Worm (Caenorhabditis elegans): ENCODE data around the gene C03G6.21.

DNA sequence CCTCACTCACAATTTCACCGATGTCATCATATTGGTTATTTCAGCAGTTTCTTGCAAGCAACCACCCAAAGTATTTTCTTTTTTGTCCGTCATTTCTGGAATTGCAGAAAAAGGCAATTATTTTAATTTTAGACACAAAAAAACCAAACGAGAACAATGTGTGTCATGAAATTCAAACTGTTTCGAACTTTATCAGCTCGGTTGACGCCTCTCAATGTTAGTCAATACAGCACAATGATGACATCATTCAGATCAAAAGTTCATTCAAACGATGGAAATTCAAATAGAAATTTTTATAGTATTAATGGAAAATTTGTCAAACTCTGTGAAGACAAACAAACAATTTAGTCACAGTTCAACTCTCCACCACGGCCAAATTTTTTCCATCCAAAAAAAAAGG, 35.3 kb upstream of the C03G6.21 start, which contains the start of gene fbxa-105:
- TF ChIP-seq med-1 (GFP tag; optimal IDR thresholded peaks at IDR 0.05; ENCODE audit: insufficient read depth) (no peak), flt-1 (GFP tag; IDR thresholded peaks at IDR 0.05) (no peak), ztf-23 (GFP tag; IDR thresholded peaks at IDR 0.05) (no peak), klf-2 (GFP tag; conservative IDR thresholded peaks at IDR 0.05) (no peak), ztf-29 (GFP tag; IDR thresholded peaks at IDR 0.05) (no peak), cog-1 (tag; optimal IDR thresholded peaks at IDR 0.05) (no peak), ref-1 (GFP tag; conservative IDR thresholded peaks at IDR 0.05) (no peak)
